Fruit fly (Drosophila melanogaster): ENCODE measurements around the gene CG42671.

- no peak for TF ChIP-seq h (optimal IDR thresholded peaks at IDR 0.05)
- no peak for TF ChIP-seq Myc (optimal IDR thresholded peaks at IDR 0.05)
- TF ChIP-seq Sin3A (optimal IDR thresholded peaks at IDR 0.05) = no peak
- TF ChIP-seq psq (optimal IDR thresholded peaks at IDR 0.05) = no peak
- TF ChIP-seq insv (optimal IDR thresholded peaks at IDR 0.05) = no peak
These were observed 49.7 kb downstream of the CG42671 start for dm6 chr3L:11263985-11264384.
